Worm (Caenorhabditis elegans): ENCODE measurements around the gene F40H6.5.
A peak's percentile ranks its signal among the peaks of the same experiment; 100 is the strongest.

- TF ChIP-seq zag-1 (tag; optimal IDR thresholded peaks at IDR 0.05) (no peak), lin-13 (GFP tag; optimal IDR thresholded peaks at IDR 0.05) (no peak), ama-1 (optimal IDR thresholded peaks at IDR 0.05) (no peak), lin-39 (tag; optimal IDR thresholded peaks at IDR 0.05) (no peak), lsy-2 (tag; optimal IDR thresholded peaks at IDR 0.05) (peak in 1 of 2 experiments; percentile 45), nhr-12 (tag; optimal IDR thresholded peaks at IDR 0.05) (no peak), unc-62 (GFP tag; optimal IDR thresholded peaks at IDR 0.05) (no peak), elt-3 (tag; optimal IDR thresholded peaks at IDR 0.05) (no peak), blmp-1 (tag; optimal IDR thresholded peaks at IDR 0.05; ENCODE audit: insufficient read depth) (no peak), nhr-25 (tag; optimal IDR thresholded peaks at IDR 0.05) (no peak), nhr-6 (tag; optimal IDR thresholded peaks at IDR 0.05) (no peak)
Observed at ce11 chrIII:5999629-6000028, 56.0 kb downstream of the F40H6.5 start.

Measured in whole organism, L2 larva.